Worm (Caenorhabditis elegans) whole organism, young adult: Measurements from ENCODE around the gene cyp-42A1.

Experiments
- C06A6.2 ChIP-seq: fragments of 200-800 bp; sonication (Bioruptor generic); conservative IDR thresholded peaks from 2 replicates; pipeline ENCODE4 v1.3.6; 2022; ENCODE audit warnings: missing genetic modification characterization, missing compliant biosample characterization
- F37B4.10 ChIP-seq: fragments of 200-800 bp; sonication (Bioruptor generic); IDR thresholded peaks from 2 replicates; pipeline ENCODE4 v1.3.6; 2022; ENCODE audit warnings: missing genetic modification characterization, missing compliant biosample characterization
- T07F8.4 ChIP-seq: sonication (generic microtip); optimal IDR thresholded peaks from 2 replicates; lab custom pipeline; 2016; ENCODE audit warnings: mild to moderate bottlenecking, missing genetic modification characterization, moderate library complexity, missing compliant biosample characterization
- ZK185.1 ChIP-seq: sonication (generic microtip); optimal IDR thresholded peaks from 2 replicates; lab custom pipeline; 2016; ENCODE audit warnings: mild to moderate bottlenecking, missing genetic modification characterization, missing compliant biosample characterization; ENCODE audit not compliant: poor library complexity, severe bottlenecking
- ama-1 ChIP-seq, 3 experiments: fragments of 150-350 bp in 1 of 3; sonication (generic microtip) in 2 of 3; optimal IDR thresholded peaks; 2 replicates each; lab custom pipeline; 2014 to 2018; ENCODE audit warnings: missing biosample characterization in 2 of 3, missing genetic modification characterization in 2 of 3, missing genetic modification reagents in 2 of 3
- bed-2 ChIP-seq: fragments of 200-800 bp; sonication (Bioruptor generic); IDR thresholded peaks from 2 replicates; pipeline ENCODE4 v1.3.6; 2022; ENCODE audit warnings: missing genetic modification reagents, missing genetic modification characterization, missing compliant biosample characterization
- chd-7 ChIP-seq: sonication (generic microtip); optimal IDR thresholded peaks from 2 replicates; lab custom pipeline; 2016; ENCODE audit warnings: mild to moderate bottlenecking, missing genetic modification characterization, moderate library complexity, missing compliant biosample characterization
- efl-1 ChIP-seq: fragments of 150-350 bp; optimal IDR thresholded peaks from 2 replicates; lab custom pipeline; 2014; ENCODE audit warnings: missing biosample characterization, missing genetic modification reagents, missing genetic modification characterization
- egrh-3 ChIP-seq: fragments of 200-800 bp; sonication (Bioruptor generic); IDR thresholded peaks from 2 replicates; pipeline ENCODE4 v1.3.6; 2022; ENCODE audit warnings: missing genetic modification reagents, missing genetic modification characterization, missing compliant biosample characterization
- lir-1 ChIP-seq: fragments of 200-800 bp; sonication (Bioruptor generic); conservative IDR thresholded peaks from 2 replicates; pipeline ENCODE4 v1.3.6; 2022; ENCODE audit warnings: missing genetic modification reagents, missing genetic modification characterization, missing compliant biosample characterization
- nhr-120 ChIP-seq: fragments of 200-800 bp; sonication (Bioruptor generic); IDR thresholded peaks from 2 replicates; pipeline ENCODE4 v1.3.6; 2022; ENCODE audit warnings: missing genetic modification characterization, missing compliant biosample characterization
- sea-2 ChIP-seq: fragments of 200-800 bp; sonication (Bioruptor generic); IDR thresholded peaks from 2 replicates; pipeline ENCODE4 v1.3.6; 2022; ENCODE audit warnings: missing genetic modification characterization, missing compliant biosample characterization
- unc-62 ChIP-seq: fragments of 150-350 bp; optimal IDR thresholded peaks from 2 replicates; lab custom pipeline; 2014; ENCODE audit warnings: missing biosample characterization, missing genetic modification reagents, missing genetic modification characterization

DNA sequence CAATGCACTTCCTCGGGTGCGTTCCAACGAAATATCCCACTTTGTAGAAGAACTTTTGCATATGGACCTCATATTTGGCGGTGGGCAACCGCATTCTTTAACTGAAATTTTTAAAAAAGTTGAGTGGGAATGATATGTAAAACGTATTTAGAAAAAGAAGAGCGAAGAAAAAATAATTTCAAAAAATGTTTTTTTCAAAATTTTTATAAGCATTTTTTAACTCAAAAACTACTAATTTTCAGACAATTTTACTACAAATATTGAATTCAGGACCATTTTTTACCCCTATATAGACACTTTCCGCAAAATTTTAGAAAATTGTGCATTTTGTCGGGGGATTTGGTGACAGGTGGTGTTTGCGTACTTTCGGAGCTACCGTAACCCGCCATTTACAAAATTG lies 19.4 kb downstream of the cyp-42A1 start, which contains the start of gene ptr-22:
- TF ChIP-seq nhr-120 (no peak), T07F8.4 (no peak), ZK185.1 (tag; lab: Kevin White, UChicago) (no peak), sea-2 (GFP tag; lab: Robert Waterston, UW) (no peak), C06A6.2 (GFP tag; lab: Robert Waterston, UW) (no peak), efl-1 (GFP tag; lab: Kevin White, UChicago) (no peak), F37B4.10 (GFP tag; lab: Robert Waterston, UW) (no peak), ama-1 (optimal IDR thresholded peaks at IDR 0.05; lab: Kevin White, UChicago) (no peak), ama-1 (GFP tag; optimal IDR thresholded peaks at IDR 0.05; lab: Kevin White, UChicago) (no peak), chd-7 (tag; lab: Kevin White, UChicago) (no peak), unc-62 (GFP tag; lab: Kevin White, UChicago) (no peak), egrh-3 (GFP tag; lab: Robert Waterston, UW) (no peak), bed-2 (GFP tag; lab: Robert Waterston, UW) (no peak), lir-1 (no peak)
